Comparison of ENCODE assay signal across 1 fruit fly cellular context in the genomic region with DNA sequence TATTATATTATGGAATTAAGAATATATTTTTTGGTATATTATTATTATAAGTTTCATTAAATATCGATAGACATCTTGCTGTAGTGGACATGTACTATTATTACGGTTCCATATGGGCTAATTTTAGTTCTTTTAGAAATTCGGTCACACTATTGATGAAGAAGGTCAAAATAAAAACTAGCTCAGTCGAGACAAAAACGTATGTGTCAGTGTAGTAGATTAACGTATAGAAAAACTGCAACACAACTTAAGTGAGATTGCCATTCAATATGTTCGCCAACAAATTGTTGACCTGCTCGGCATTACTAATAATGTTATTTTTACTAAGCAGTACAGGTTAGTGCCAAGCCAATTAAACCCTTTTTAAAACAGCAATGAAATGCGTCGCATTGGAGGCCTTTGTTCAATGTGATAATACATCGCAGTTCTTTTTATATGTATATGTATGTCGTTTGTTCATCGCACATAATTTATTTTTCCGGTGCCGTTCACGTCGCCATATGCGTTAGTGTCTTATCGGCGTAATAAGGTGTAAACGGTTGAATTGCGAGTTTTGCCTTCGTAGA.
TF ChIP-seq lines count a peak whose summit lies in the region.

A gene (plus strand): TSS at position 164 of the 566 bp plus-strand sequence.

TF ChIP-seq in whole organism, embryonic, 481 proteins besides CTCF, POLR2A, EP300 and RAD21 (continued from another document and continues in another):
- peak; percentile 56 for TF ChIP-seq Lhr (GFP tag; optimal IDR thresholded peaks at IDR 0.05; lab: Kevin White, UChicago)
- TF ChIP-seq vfl (GFP tag; optimal IDR thresholded peaks at IDR 0.05; lab: Kevin White, UChicago), result no peak
- no peak for TF ChIP-seq CG18476 (GFP tag; optimal IDR thresholded peaks at IDR 0.05; lab: Kevin White, UChicago)
- TF ChIP-seq schlank (tag; optimal IDR thresholded peaks at IDR 0.05; lab: Kevin White, UChicago), result no peak
- peak; percentile 49 for TF ChIP-seq Hr3 (GFP tag; optimal IDR thresholded peaks at IDR 0.05; lab: Kevin White, UChicago)
- TF ChIP-seq CG12299 (tag; optimal IDR thresholded peaks at IDR 0.05; lab: Kevin White, UChicago), result peak; percentile 18
- peak; percentile 11 for TF ChIP-seq Spps (tag; optimal IDR thresholded peaks at IDR 0.05; lab: Kevin White, UChicago)
- no peak for TF ChIP-seq CG1832 (GFP tag; optimal IDR thresholded peaks at IDR 0.05; lab: Kevin White, UChicago)
- TF ChIP-seq dimm (GFP tag; IDR thresholded peaks at IDR 0.05; lab: Robert Waterston, UW), result no peak
- no peak for TF ChIP-seq ato (GFP tag; IDR thresholded peaks at IDR 0.05; lab: Robert Waterston, UW; ENCODE audit: partially characterized antibody)
- no peak for TF ChIP-seq tap (tag; optimal IDR thresholded peaks at IDR 0.05; lab: Kevin White, UChicago)
- peak; percentile 96 for TF ChIP-seq CG1024 (GFP tag; IDR thresholded peaks at IDR 0.05; lab: Robert Waterston, UW)
- TF ChIP-seq CkIIα-i1 (GFP tag; IDR thresholded peaks at IDR 0.05; lab: Robert Waterston, UW), result no peak
- no peak for TF ChIP-seq CG10565 (GFP tag; optimal IDR thresholded peaks at IDR 0.05; lab: Kevin White, UChicago)
- TF ChIP-seq CG16813 (GFP tag; IDR thresholded peaks at IDR 0.05; lab: Robert Waterston, UW; ENCODE audit: partially characterized antibody), result no peak
- no peak for TF ChIP-seq Ravus (GFP tag; IDR thresholded peaks at IDR 0.05; lab: Robert Waterston, UW)
- no peak for TF ChIP-seq CG15011 (GFP tag; optimal IDR thresholded peaks at IDR 0.05; lab: Kevin White, UChicago)
- TF ChIP-seq peb (GFP tag; IDR thresholded peaks at IDR 0.05; lab: Robert Waterston, UW), result no peak
- TF ChIP-seq lmd (GFP tag; IDR thresholded peaks at IDR 0.05; lab: Robert Waterston, UW), result no peak
- TF ChIP-seq CG31441 (GFP tag; IDR thresholded peaks at IDR 0.05; lab: Robert Waterston, UW), result peak; percentile 62
- TF ChIP-seq tin (GFP tag; optimal IDR thresholded peaks at IDR 0.05; lab: Kevin White, UChicago), result no peak
- no peak for TF ChIP-seq HLH4C (GFP tag; IDR thresholded peaks at IDR 0.05; lab: Robert Waterston, UW; ENCODE audit: partially characterized antibody)
- 0 out of 2 replicates have a peak, but pooled peaks have one; percentile 11 for TF ChIP-seq stc (GFP tag; IDR thresholded peaks at IDR 0.05; lab: Robert Waterston, UW)
- TF ChIP-seq CG4617 (GFP tag; optimal IDR thresholded peaks at IDR 0.05; lab: Kevin White, UChicago; ENCODE audit: borderline replicate concordance), result peak; percentile 68
- TF ChIP-seq Six4 (GFP tag; optimal IDR thresholded peaks at IDR 0.05; lab: Kevin White, UChicago), result no peak
- no peak for TF ChIP-seq pho (GFP tag; optimal IDR thresholded peaks at IDR 0.05; lab: Kevin White, UChicago)
- no peak for TF ChIP-seq NK7.1 (GFP tag; optimal IDR thresholded peaks at IDR 0.05; lab: Kevin White, UChicago)
- TF ChIP-seq gro (GFP tag; optimal IDR thresholded peaks at IDR 0.05; lab: Kevin White, UChicago), result no peak
- TF ChIP-seq CG13296 (GFP tag; optimal IDR thresholded peaks at IDR 0.05; lab: Kevin White, UChicago), result no peak
- TF ChIP-seq BtbVII (GFP tag; optimal IDR thresholded peaks at IDR 0.05; lab: Kevin White, UChicago), result peak; percentile 17
- no peak for TF ChIP-seq Hsf (GFP tag; optimal IDR thresholded peaks at IDR 0.05; lab: Kevin White, UChicago)
- TF ChIP-seq MESR4 (GFP tag; optimal IDR thresholded peaks at IDR 0.05; lab: Kevin White, UChicago), result peak; percentile 94
- TF ChIP-seq Rfx (GFP tag; IDR thresholded peaks at IDR 0.05; lab: Robert Waterston, UW), result no peak
- TF ChIP-seq CG17186 (GFP tag; optimal IDR thresholded peaks at IDR 0.05; lab: Kevin White, UChicago), result no peak
- no peak for TF ChIP-seq CG16779 (GFP tag; IDR thresholded peaks at IDR 0.05; lab: Robert Waterston, UW)
- no peak for TF ChIP-seq nerfin-1 (tag; optimal IDR thresholded peaks at IDR 0.05; lab: Kevin White, UChicago)
- no peak for TF ChIP-seq en (GFP tag; optimal IDR thresholded peaks at IDR 0.05; lab: Kevin White, UChicago)
- TF ChIP-seq Sox100B (GFP tag; optimal IDR thresholded peaks at IDR 0.05; lab: Kevin White, UChicago), result no peak
- TF ChIP-seq luna (GFP tag; optimal IDR thresholded peaks at IDR 0.05; lab: Kevin White, UChicago), result no peak
- TF ChIP-seq hkb (optimal IDR thresholded peaks at IDR 0.05; lab: Kevin White, UChicago), result no peak
- no peak for TF ChIP-seq hkb (GFP tag; IDR thresholded peaks at IDR 0.05; lab: Robert Waterston, UW)
- TF ChIP-seq CG4404 (GFP tag; IDR thresholded peaks at IDR 0.05; lab: Robert Waterston, UW), result no peak
- no peak for TF ChIP-seq PHDP (tag; optimal IDR thresholded peaks at IDR 0.05; lab: Kevin White, UChicago)
- no peak for TF ChIP-seq CG33557 (GFP tag; optimal IDR thresholded peaks at IDR 0.05; lab: Kevin White, UChicago)
- TF ChIP-seq bbx (GFP tag; IDR thresholded peaks at IDR 0.05; lab: Robert Waterston, UW; ENCODE audit: partially characterized antibody), result no peak
- peak; percentile 43; the same call in 1 of the 2 replicates for TF ChIP-seq sob (GFP tag; IDR thresholded peaks at IDR 0.05; lab: Robert Waterston, UW)
- no peak for TF ChIP-seq p53 (GFP tag; optimal IDR thresholded peaks at IDR 0.05; lab: Kevin White, UChicago)
- no peak for TF ChIP-seq CG2875 (GFP tag; optimal IDR thresholded peaks at IDR 0.05; lab: Kevin White, UChicago)
- no peak for TF ChIP-seq CG42726 (GFP tag; IDR thresholded peaks at IDR 0.05; lab: Robert Waterston, UW; ENCODE audit: partially characterized antibody)
- no peak for TF ChIP-seq Deaf1 (tag; optimal IDR thresholded peaks at IDR 0.05; lab: Kevin White, UChicago)
- TF ChIP-seq CG9932 (GFP tag; IDR thresholded peaks at IDR 0.05; lab: Robert Waterston, UW), result no peak
- no peak for TF ChIP-seq oc (tag; optimal IDR thresholded peaks at IDR 0.05; lab: Kevin White, UChicago)
- TF ChIP-seq CG11723 (GFP tag; optimal IDR thresholded peaks at IDR 0.05; lab: Kevin White, UChicago), result peak; percentile 54
- no peak for TF ChIP-seq Usf (GFP tag; optimal IDR thresholded peaks at IDR 0.05; lab: Kevin White, UChicago)
- TF ChIP-seq CG1529 (GFP tag; optimal IDR thresholded peaks at IDR 0.05; lab: Kevin White, UChicago), result no peak
- no peak for TF ChIP-seq eyg (GFP tag; optimal IDR thresholded peaks at IDR 0.05; lab: Kevin White, UChicago)
- TF ChIP-seq twi (tag; optimal IDR thresholded peaks at IDR 0.05; lab: Kevin White, UChicago), result peak; percentile 29
- TF ChIP-seq CG15601 (tag; optimal IDR thresholded peaks at IDR 0.05; lab: Kevin White, UChicago), result no peak
- no peak for TF ChIP-seq Asciz (GFP tag; optimal IDR thresholded peaks at IDR 0.05; lab: Kevin White, UChicago)
- no peak for TF ChIP-seq tx (GFP tag; optimal IDR thresholded peaks at IDR 0.05; lab: Kevin White, UChicago)
- no peak for TF ChIP-seq hbn (GFP tag; IDR thresholded peaks at IDR 0.05; lab: Robert Waterston, UW; ENCODE audit: partially characterized antibody)
- peak; percentile 50 for TF ChIP-seq CG33213 (GFP tag; optimal IDR thresholded peaks at IDR 0.05; lab: Kevin White, UChicago)
- no peak for TF ChIP-seq odd (GFP tag; optimal IDR thresholded peaks at IDR 0.05; lab: Kevin White, UChicago)
- no peak for TF ChIP-seq ems (GFP tag; optimal IDR thresholded peaks at IDR 0.05; lab: Kevin White, UChicago)
- TF ChIP-seq crol (GFP tag; IDR thresholded peaks at IDR 0.05; lab: Robert Waterston, UW), result no peak
- TF ChIP-seq CG6254 (GFP tag; optimal IDR thresholded peaks at IDR 0.05; lab: Kevin White, UChicago), result no peak
- no peak for TF ChIP-seq CG18619 (GFP tag; optimal IDR thresholded peaks at IDR 0.05; lab: Kevin White, UChicago)
- TF ChIP-seq gem (tag; optimal IDR thresholded peaks at IDR 0.05; lab: Kevin White, UChicago), result peak; percentile 71
- peak; percentile 76 for TF ChIP-seq CG17361 (GFP tag; IDR thresholded peaks at IDR 0.05; lab: Robert Waterston, UW)
- TF ChIP-seq klu (GFP tag; IDR thresholded peaks at IDR 0.05; lab: Robert Waterston, UW), result no peak
- TF ChIP-seq CG43689 (GFP tag; IDR thresholded peaks at IDR 0.05; lab: Robert Waterston, UW), result no peak
- TF ChIP-seq yki (optimal IDR thresholded peaks at IDR 0.05; lab: Kevin White, UChicago), result no peak
- TF ChIP-seq cg (GFP tag; optimal IDR thresholded peaks at IDR 0.05; lab: Kevin White, UChicago), result peak; percentile 64
- no peak for TF ChIP-seq toy (GFP tag; IDR thresholded peaks at IDR 0.05; lab: Robert Waterston, UW)
- no peak for TF ChIP-seq slp2 (GFP tag; optimal IDR thresholded peaks at IDR 0.05; lab: Kevin White, UChicago)
- TF ChIP-seq lab (GFP tag; optimal IDR thresholded peaks at IDR 0.05; lab: Kevin White, UChicago), result peak; percentile 51
- no peak for TF ChIP-seq pfk (GFP tag; optimal IDR thresholded peaks at IDR 0.05; lab: Kevin White, UChicago)
- peak; percentile 74 for TF ChIP-seq CG1603 (tag; optimal IDR thresholded peaks at IDR 0.05; lab: Kevin White, UChicago)
- TF ChIP-seq Scr (GFP tag; IDR thresholded peaks at IDR 0.05; lab: Robert Waterston, UW; ENCODE audit: partially characterized antibody), result peak; percentile 54
- TF ChIP-seq CG2202 (tag; optimal IDR thresholded peaks at IDR 0.05; lab: Kevin White, UChicago), result no peak
- no peak for TF ChIP-seq CG17359 (tag; optimal IDR thresholded peaks at IDR 0.05; lab: Kevin White, UChicago)
- TF ChIP-seq Fer3 (tag; optimal IDR thresholded peaks at IDR 0.05; lab: Kevin White, UChicago), result no peak
- TF ChIP-seq CG17802 (tag; optimal IDR thresholded peaks at IDR 0.05; lab: Kevin White, UChicago), result peak; percentile 91
- no peak for TF ChIP-seq HLH3B (GFP tag; IDR thresholded peaks at IDR 0.05; lab: Robert Waterston, UW)
- TF ChIP-seq zfh2 (GFP tag; optimal IDR thresholded peaks at IDR 0.05; lab: Kevin White, UChicago), result no peak
- peak; percentile 34 for TF ChIP-seq dmrt11E (tag; optimal IDR thresholded peaks at IDR 0.05; lab: Kevin White, UChicago)
- TF ChIP-seq CG4282 (GFP tag; optimal IDR thresholded peaks at IDR 0.05; lab: Kevin White, UChicago), result no peak
- TF ChIP-seq grau (tag; optimal IDR thresholded peaks at IDR 0.05; lab: Kevin White, UChicago), result peak; percentile 49
- TF ChIP-seq ci (GFP tag; IDR thresholded peaks at IDR 0.05; lab: Robert Waterston, UW), result no peak
- TF ChIP-seq CG3281 (GFP tag; optimal IDR thresholded peaks at IDR 0.05; lab: Kevin White, UChicago), result no peak
- TF ChIP-seq CG8089 (GFP tag; optimal IDR thresholded peaks at IDR 0.05; lab: Kevin White, UChicago), result no peak
- TF ChIP-seq CG11085 (GFP tag; IDR thresholded peaks at IDR 0.05; lab: Robert Waterston, UW), result no peak
- no peak for TF ChIP-seq Taf1 (GFP tag; IDR thresholded peaks at IDR 0.05; lab: Robert Waterston, UW)
- peak; percentile 35 for TF ChIP-seq CG2678 (tag; optimal IDR thresholded peaks at IDR 0.05; lab: Kevin White, UChicago)
- no peak for TF ChIP-seq inv (GFP tag; IDR thresholded peaks at IDR 0.05; lab: Robert Waterston, UW; ENCODE audit: partially characterized antibody)
- no peak for TF ChIP-seq HHEX (GFP tag; optimal IDR thresholded peaks at IDR 0.05; lab: Kevin White, UChicago)
- TF ChIP-seq CG31224 (GFP tag; IDR thresholded peaks at IDR 0.05; lab: Robert Waterston, UW), result no peak
- TF ChIP-seq CG32532 (GFP tag; IDR thresholded peaks at IDR 0.05; lab: Robert Waterston, UW), result no peak
- TF ChIP-seq kni (GFP tag; optimal IDR thresholded peaks at IDR 0.05; lab: Kevin White, UChicago), result no peak
- no peak for TF ChIP-seq repo (GFP tag; optimal IDR thresholded peaks at IDR 0.05; lab: Kevin White, UChicago)
- no peak for TF ChIP-seq CG12744 (GFP tag; optimal IDR thresholded peaks at IDR 0.05; lab: Kevin White, UChicago)
- TF ChIP-seq Jarid2 (GFP tag; optimal IDR thresholded peaks at IDR 0.05; lab: Kevin White, UChicago), result no peak
- no peak for TF ChIP-seq CG9727 (GFP tag; optimal IDR thresholded peaks at IDR 0.05; lab: Kevin White, UChicago)
- peak; percentile 32 for TF ChIP-seq CG10267 (tag; optimal IDR thresholded peaks at IDR 0.05; lab: Kevin White, UChicago)
- no peak for TF ChIP-seq run (tag; optimal IDR thresholded peaks at IDR 0.05; lab: Kevin White, UChicago)
- no peak for TF ChIP-seq ara (GFP tag; IDR thresholded peaks at IDR 0.05; lab: Robert Waterston, UW)
- TF ChIP-seq so (GFP tag; IDR thresholded peaks at IDR 0.05; lab: Robert Waterston, UW), result no peak
- no peak for TF ChIP-seq Dll (GFP tag; IDR thresholded peaks at IDR 0.05; lab: Robert Waterston, UW; ENCODE audit: partially characterized antibody)
- no peak for TF ChIP-seq CG7987 (GFP tag; optimal IDR thresholded peaks at IDR 0.05; lab: Kevin White, UChicago)
- no peak for TF ChIP-seq Atf-2 (GFP tag; optimal IDR thresholded peaks at IDR 0.05; lab: Kevin White, UChicago)
- TF ChIP-seq tup (GFP tag; optimal IDR thresholded peaks at IDR 0.05; lab: Kevin White, UChicago), result no peak
- peak; percentile 14 for TF ChIP-seq nau (GFP tag; optimal IDR thresholded peaks at IDR 0.05; lab: Kevin White, UChicago)
- no peak for TF ChIP-seq Gsc (GFP tag; IDR thresholded peaks at IDR 0.05; lab: Robert Waterston, UW)
- peak; percentile 65 for TF ChIP-seq CG13624 (GFP tag; optimal IDR thresholded peaks at IDR 0.05; lab: Kevin White, UChicago)
- TF ChIP-seq exex (tag; optimal IDR thresholded peaks at IDR 0.05; lab: Kevin White, UChicago), result no peak
- TF ChIP-seq ATbp (GFP tag; optimal IDR thresholded peaks at IDR 0.05; lab: Kevin White, UChicago), result no peak
- TF ChIP-seq onecut (GFP tag; IDR thresholded peaks at IDR 0.05; lab: Robert Waterston, UW), result no peak
- no peak for TF ChIP-seq Ada2b (GFP tag; IDR thresholded peaks at IDR 0.05; lab: Robert Waterston, UW)
- TF ChIP-seq zen (tag; optimal IDR thresholded peaks at IDR 0.05; lab: Kevin White, UChicago), result peak; percentile 43
- TF ChIP-seq CG3995 (GFP tag; optimal IDR thresholded peaks at IDR 0.05; lab: Kevin White, UChicago), result no peak
- no peak for TF ChIP-seq CG15073 (GFP tag; optimal IDR thresholded peaks at IDR 0.05; lab: Kevin White, UChicago)
- TF ChIP-seq NFAT (GFP tag; IDR thresholded peaks at IDR 0.05; lab: Robert Waterston, UW), result no peak
- no peak for TF ChIP-seq CG31365 (tag; optimal IDR thresholded peaks at IDR 0.05; lab: Kevin White, UChicago)
- TF ChIP-seq CG6272 (GFP tag; IDR thresholded peaks at IDR 0.05; lab: Robert Waterston, UW), result no peak
- no peak for TF ChIP-seq kah (GFP tag; optimal IDR thresholded peaks at IDR 0.05; lab: Kevin White, UChicago)
- no peak for TF ChIP-seq Gug (GFP tag; IDR thresholded peaks at IDR 0.05; lab: Robert Waterston, UW)
- TF ChIP-seq pnt (GFP tag; optimal IDR thresholded peaks at IDR 0.05; lab: Kevin White, UChicago), result no peak
- TF ChIP-seq CG4360 (GFP tag; IDR thresholded peaks at IDR 0.05; lab: Robert Waterston, UW), result no peak
- no peak for TF ChIP-seq CG6791 (GFP tag; IDR thresholded peaks at IDR 0.05; lab: Robert Waterston, UW; ENCODE audit: partially characterized antibody)
- TF ChIP-seq Mad (GFP tag; optimal IDR thresholded peaks at IDR 0.05; lab: Kevin White, UChicago), result no peak
- TF ChIP-seq stwl (tag; optimal IDR thresholded peaks at IDR 0.05; lab: Kevin White, UChicago), result peak; percentile 52
